Worm (Caenorhabditis elegans) whole organism, late embryonic: Measurements from ENCODE around the gene T04F3.3.

Source experiments
- C08G9.2 ChIP-seq: sonication (generic microtip); optimal IDR thresholded peaks from 2 replicates; lab custom pipeline; 2016; ENCODE audit warnings: mild to moderate bottlenecking, missing genetic modification characterization, moderate library complexity, missing compliant biosample characterization
- F13H6.1 ChIP-seq: sonication (generic microtip); optimal IDR thresholded peaks from 2 replicates; lab custom pipeline; 2016; ENCODE audit warnings: missing genetic modification characterization, missing compliant biosample characterization
- T23F11.4 ChIP-seq: fragments of 200-800 bp; sonication (Bioruptor generic); optimal IDR thresholded peaks from 2 replicates; lab custom pipeline; 2018; ENCODE audit warnings: mild to moderate bottlenecking, missing genetic modification characterization, missing compliant biosample characterization
- Y22D7AL.16 ChIP-seq: sonication (generic microtip); optimal IDR thresholded peaks from 2 replicates; lab custom pipeline; 2016; ENCODE audit warnings: missing genetic modification characterization, missing compliant biosample characterization
- ceh-18 ChIP-seq: sonication (generic microtip); optimal IDR thresholded peaks from 2 replicates; lab custom pipeline; 2016; ENCODE audit warnings: missing genetic modification characterization, missing compliant biosample characterization
- ceh-22 ChIP-seq: sonication (generic microtip); optimal IDR thresholded peaks from 2 replicates; lab custom pipeline; 2017; ENCODE audit warnings: missing biosample characterization, missing genetic modification characterization
- ceh-30 ChIP-seq: fragments of 150-350 bp; optimal IDR thresholded peaks from 2 replicates; lab custom pipeline; 2014; ENCODE audit warnings: missing biosample characterization, missing genetic modification characterization
- ceh-31 ChIP-seq: sonication (generic microtip); optimal IDR thresholded peaks from 2 replicates; lab custom pipeline; 2016; ENCODE audit warnings: missing genetic modification characterization, missing compliant biosample characterization
- ceh-45 ChIP-seq: fragments of 200-800 bp; sonication (Bioruptor generic); IDR thresholded peaks from 2 replicates; pipeline ENCODE4 v1.3.6; 2022; ENCODE audit warnings: missing genetic modification reagents, missing genetic modification characterization, missing compliant biosample characterization
- ceh-48 ChIP-seq: sonication (generic microtip); optimal IDR thresholded peaks from 2 replicates; lab custom pipeline; 2016; ENCODE audit warnings: missing genetic modification characterization, inconsistent platforms, missing compliant biosample characterization
- ceh-6 ChIP-seq: fragments of 200-800 bp; sonication (Bioruptor generic); optimal IDR thresholded peaks from 2 replicates; lab custom pipeline; 2018; ENCODE audit warnings: mild to moderate bottlenecking, missing genetic modification characterization, missing compliant biosample characterization
- dmd-4 ChIP-seq: sonication (generic microtip); optimal IDR thresholded peaks from 2 replicates; lab custom pipeline; 2016; ENCODE audit warnings: borderline replicate concordance, missing genetic modification characterization, missing compliant biosample characterization
- elt-2 ChIP-seq: sonication (generic microtip); optimal IDR thresholded peaks from 2 replicates; lab custom pipeline; 2016; ENCODE audit warnings: missing genetic modification reagents, missing genetic modification characterization, missing compliant biosample characterization
- elt-4 ChIP-seq: sonication (generic microtip); optimal IDR thresholded peaks from 2 replicates; lab custom pipeline; 2016; ENCODE audit warnings: missing genetic modification characterization, missing compliant biosample characterization
- eyg-1 ChIP-seq: sonication (generic microtip); optimal IDR thresholded peaks from 2 replicates; lab custom pipeline; 2016; ENCODE audit warnings: missing genotype, missing genetic modification characterization, missing compliant biosample characterization
- fkh-10 ChIP-seq: fragments of 150-350 bp; optimal IDR thresholded peaks from 2 replicates; lab custom pipeline; 2014; ENCODE audit warnings: missing biosample characterization, missing genetic modification reagents, missing genetic modification characterization
- gmeb-2 ChIP-seq: sonication (generic microtip); optimal IDR thresholded peaks from 2 replicates; lab custom pipeline; 2016; ENCODE audit warnings: missing genetic modification characterization, inconsistent platforms, missing compliant biosample characterization
- hlh-15 ChIP-seq: sonication (generic microtip); optimal IDR thresholded peaks from 2 replicates; lab custom pipeline; 2016; ENCODE audit warnings: missing genetic modification characterization, missing compliant biosample characterization
- hlh-8 ChIP-seq: sonication (generic microtip); optimal IDR thresholded peaks from 2 replicates; lab custom pipeline; 2016; ENCODE audit warnings: missing genotype, missing genetic modification characterization, missing compliant biosample characterization
- lin-11 ChIP-seq: fragments of 200-800 bp; sonication (Bioruptor generic); optimal IDR thresholded peaks from 2 replicates; lab custom pipeline; 2018; ENCODE audit warnings: mild to moderate bottlenecking, missing genetic modification characterization, missing compliant biosample characterization
- madf-2 ChIP-seq: sonication (generic microtip); optimal IDR thresholded peaks from 2 replicates; lab custom pipeline; 2017; ENCODE audit warnings: missing genetic modification characterization, missing compliant biosample characterization
- mec-3 ChIP-seq: sonication (generic microtip); optimal IDR thresholded peaks from 2 replicates; lab custom pipeline; 2016; ENCODE audit warnings: borderline replicate concordance, missing genetic modification characterization, missing compliant biosample characterization
- nfya-1 ChIP-seq: sonication (generic microtip); optimal IDR thresholded peaks from 2 replicates; lab custom pipeline; 2017; ENCODE audit warnings: missing genetic modification characterization, mild to moderate bottlenecking, missing compliant biosample characterization, antibody characterized with exemption, moderate library complexity
- nhr-11 ChIP-seq: fragments of 150-350 bp; optimal IDR thresholded peaks from 2 replicates; lab custom pipeline; 2014; ENCODE audit warnings: missing biosample characterization, missing genetic modification characterization
- nhr-232 ChIP-seq: sonication (generic microtip); optimal IDR thresholded peaks from 2 replicates; lab custom pipeline; 2016; ENCODE audit warnings: missing genetic modification characterization, missing compliant biosample characterization
- odd-2 ChIP-seq: sonication (generic microtip); optimal IDR thresholded peaks from 2 replicates; lab custom pipeline; 2017; ENCODE audit warnings: antibody characterized with exemption, mild to moderate bottlenecking, missing genetic modification characterization, missing compliant biosample characterization
- pat-9 ChIP-seq: fragments of 200-800 bp; sonication (Bioruptor generic); optimal IDR thresholded peaks from 2 replicates; lab custom pipeline; 2018; ENCODE audit warnings: mild to moderate bottlenecking, missing genetic modification characterization, moderate library complexity, missing compliant biosample characterization
- pax-1 ChIP-seq: fragments of 150-350 bp; optimal IDR thresholded peaks from 2 replicates; lab custom pipeline; 2014; ENCODE audit warnings: missing biosample characterization, missing genetic modification characterization
- pha-2 ChIP-seq: sonication (generic microtip); optimal IDR thresholded peaks from 2 replicates; lab custom pipeline; 2017; ENCODE audit warnings: mild to moderate bottlenecking, missing genetic modification characterization, missing compliant biosample characterization
- pha-4 ChIP-seq: fragments of 150-350 bp; optimal IDR thresholded peaks from 2 replicates; lab custom pipeline; 2018; ENCODE audit warnings: missing biosample characterization, missing genetic modification reagents, missing genetic modification characterization
- pqm-1 ChIP-seq: sonication (generic microtip); optimal IDR thresholded peaks from 2 replicates; lab custom pipeline; 2016; ENCODE audit warnings: missing genetic modification characterization, missing compliant biosample characterization
- ref-2 ChIP-seq: sonication (generic microtip); optimal IDR thresholded peaks from 2 replicates; lab custom pipeline; 2016; ENCODE audit warnings: missing genetic modification characterization, missing compliant biosample characterization
- rnt-1 ChIP-seq: sonication (generic microtip); optimal IDR thresholded peaks from 2 replicates; lab custom pipeline; 2016; ENCODE audit warnings: missing genetic modification characterization, missing compliant biosample characterization
- sox-2 ChIP-seq: fragments of 200-800 bp; sonication (Bioruptor generic); IDR thresholded peaks from 2 replicates; pipeline ENCODE4 v1.3.6; 2022; ENCODE audit warnings: missing genetic modification reagents, missing genetic modification characterization, missing compliant biosample characterization
- syd-9 ChIP-seq: sonication (generic microtip); optimal IDR thresholded peaks from 2 replicates; lab custom pipeline; 2016; ENCODE audit warnings: mild to moderate bottlenecking, missing genetic modification characterization, moderate library complexity, missing compliant biosample characterization
- tbx-2 ChIP-seq: sonication (generic microtip); optimal IDR thresholded peaks from 2 replicates; lab custom pipeline; 2016; ENCODE audit warnings: missing genetic modification characterization, missing compliant biosample characterization
- tbx-7 ChIP-seq: sonication (generic microtip); optimal IDR thresholded peaks from 2 replicates; lab custom pipeline; 2016; ENCODE audit warnings: missing genotype, missing genetic modification characterization, missing compliant biosample characterization
- ttx-3 ChIP-seq: sonication (generic microtip); optimal IDR thresholded peaks from 2 replicates; lab custom pipeline; 2016; ENCODE audit warnings: missing genetic modification reagents, missing genetic modification characterization, missing compliant biosample characterization
- unc-3 ChIP-seq, 2 experiments: fragments of 200-800 bp in 1 of 2; sonication (Bioruptor generic) in 1 of 2; sonication (generic microtip) in 1 of 2; conservative IDR thresholded peaks in 1 of 2; optimal IDR thresholded peaks in 1 of 2; 2 replicates each; pipeline versions ENCODE4 v1.3.6 to Lab custom; 2016 to 2022; ENCODE audit warnings: missing compliant biosample characterization in 2 of 2, missing genetic modification characterization in 2 of 2, missing genetic modification reagents in 1 of 2
- unc-86 ChIP-seq: sonication (generic microtip); optimal IDR thresholded peaks from 2 replicates; lab custom pipeline; 2016; ENCODE audit warnings: missing genetic modification characterization, missing compliant biosample characterization
- zip-5 ChIP-seq: sonication (generic microtip); optimal IDR thresholded peaks from 2 replicates; lab custom pipeline; 2016; ENCODE audit warnings: missing genetic modification characterization, missing compliant biosample characterization

The T04F3.3 gene

DNA sequence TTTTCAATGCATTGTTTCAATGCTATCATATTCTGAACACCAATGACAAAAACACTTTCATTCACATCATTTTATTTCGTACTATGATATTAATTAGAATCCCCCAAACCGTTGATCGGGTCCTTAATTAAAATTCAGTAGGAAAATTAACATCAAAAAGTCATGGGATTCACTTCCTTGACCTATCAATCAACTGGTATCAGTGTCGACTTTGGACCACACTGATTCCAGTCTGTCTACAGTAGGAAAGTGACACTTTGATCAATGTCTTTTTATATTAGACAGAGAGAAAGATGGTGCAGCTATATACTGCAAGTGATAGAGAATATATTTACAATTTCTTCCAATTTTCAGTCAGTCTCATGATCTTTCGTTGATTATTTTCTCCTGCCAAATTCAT, 37.6 kb downstream of the T04F3.3 start:
- TF ChIP-seq mec-3 (no peak), fkh-10 (GFP tag; lab: Kevin White, UChicago) (no peak), ceh-30 (no peak), sox-2 (GFP tag; lab: Robert Waterston, UW) (no peak), ttx-3 (tag; lab: Kevin White, UChicago) (no peak), pqm-1 (tag; lab: Kevin White, UChicago) (no peak), C08G9.2 (tag; lab: Kevin White, UChicago) (no peak), pha-2 (tag; lab: Kevin White, UChicago) (no peak), lin-11 (tag; lab: Kevin White, UChicago) (no peak)

DNA sequence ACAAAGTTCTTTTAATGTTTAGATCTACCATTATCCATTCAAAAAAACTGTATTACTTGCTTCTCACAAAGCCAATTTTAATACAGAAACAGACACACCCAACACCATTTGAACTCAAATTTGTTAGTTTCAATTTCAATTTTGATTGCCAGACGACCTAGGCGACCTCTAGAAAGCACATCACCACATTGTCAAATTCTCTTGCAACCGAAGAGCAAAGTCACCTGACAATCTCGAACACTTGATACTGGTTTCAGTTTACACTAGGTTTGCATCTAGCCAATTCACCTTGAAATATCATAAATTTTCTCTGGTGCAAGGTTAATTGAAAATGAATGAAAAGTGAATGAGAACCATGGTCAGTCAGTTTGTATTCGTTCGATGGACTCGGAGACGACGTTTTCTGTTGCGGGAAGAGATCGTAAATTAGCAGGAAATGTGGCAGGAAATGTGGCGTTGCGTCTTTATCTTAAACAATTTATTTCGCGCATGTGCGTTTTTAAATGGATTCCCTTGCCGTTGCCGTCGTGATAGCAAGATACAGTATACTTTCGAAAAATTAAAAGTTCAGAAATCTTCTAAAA, 38.6 kb downstream of the T04F3.3 start:
- TF ChIP-seq hlh-8 (tag; lab: Kevin White, UChicago) = no peak
- TF ChIP-seq elt-2 (tag; lab: Kevin White, UChicago) = no peak
- no peak for TF ChIP-seq ceh-45 (GFP tag; lab: Robert Waterston, UW)
- TF ChIP-seq C08G9.2 (tag; lab: Kevin White, UChicago) = no peak
- no peak for TF ChIP-seq ceh-31 (tag; lab: Kevin White, UChicago)
- no peak for TF ChIP-seq nhr-11 (tag; lab: Kevin White, UChicago)
- TF ChIP-seq pax-1 (tag; lab: Kevin White, UChicago) = no peak
- TF ChIP-seq nhr-232 (tag; lab: Kevin White, UChicago) = no peak
- no peak for TF ChIP-seq ceh-18 (tag; lab: Kevin White, UChicago)
- no peak for TF ChIP-seq elt-4 (tag; lab: Kevin White, UChicago)
- TF ChIP-seq syd-9 (tag; lab: Kevin White, UChicago) = no peak
- no peak for TF ChIP-seq ref-2 (tag; lab: Kevin White, UChicago)
- TF ChIP-seq odd-2 = no peak
- no peak for TF ChIP-seq zip-5
- no peak for TF ChIP-seq hlh-15 (tag; lab: Kevin White, UChicago)
- no peak for TF ChIP-seq ceh-30

DNA sequence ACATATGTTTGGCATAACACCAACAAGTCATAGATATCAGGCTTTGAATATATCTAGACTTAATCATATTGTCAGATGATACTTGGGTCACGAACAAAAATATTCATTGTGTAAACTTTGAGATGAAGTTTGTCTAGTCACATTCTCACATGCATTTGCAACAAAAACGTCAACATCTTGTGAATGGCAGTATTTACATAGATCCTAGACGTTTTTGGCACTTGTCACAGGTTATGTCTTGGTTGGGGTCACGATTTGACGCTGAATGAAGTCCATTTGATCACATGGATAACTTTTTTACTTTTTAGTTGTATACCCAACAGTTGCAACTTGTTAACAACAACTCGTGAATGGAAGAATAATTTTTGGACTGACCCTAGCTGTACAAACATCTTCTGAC, 39.6 kb downstream of the T04F3.3 start:
- TF ChIP-seq dmd-4 (tag; lab: Kevin White, UChicago) (no peak), odd-2 (no peak), eyg-1 (no peak), Y22D7AL.16 (tag; lab: Kevin White, UChicago) (no peak), rnt-1 (tag; lab: Kevin White, UChicago) (no peak), mec-3 (no peak), sox-2 (GFP tag; lab: Robert Waterston, UW) (no peak), pqm-1 (tag; lab: Kevin White, UChicago) (no peak), tbx-7 (tag; lab: Kevin White, UChicago) (no peak), ceh-45 (GFP tag; lab: Robert Waterston, UW) (no peak), gmeb-2 (tag; lab: Kevin White, UChicago) (no peak), nfya-1 (no peak), pha-2 (tag; lab: Kevin White, UChicago) (no peak), ref-2 (tag; lab: Kevin White, UChicago) (no peak), T23F11.4 (no peak), zip-5 (no peak), ceh-6 (GFP tag; lab: Kevin White, UChicago) (no peak)
- TF ChIP-seq, all 69 proteins: peak for 0

DNA sequence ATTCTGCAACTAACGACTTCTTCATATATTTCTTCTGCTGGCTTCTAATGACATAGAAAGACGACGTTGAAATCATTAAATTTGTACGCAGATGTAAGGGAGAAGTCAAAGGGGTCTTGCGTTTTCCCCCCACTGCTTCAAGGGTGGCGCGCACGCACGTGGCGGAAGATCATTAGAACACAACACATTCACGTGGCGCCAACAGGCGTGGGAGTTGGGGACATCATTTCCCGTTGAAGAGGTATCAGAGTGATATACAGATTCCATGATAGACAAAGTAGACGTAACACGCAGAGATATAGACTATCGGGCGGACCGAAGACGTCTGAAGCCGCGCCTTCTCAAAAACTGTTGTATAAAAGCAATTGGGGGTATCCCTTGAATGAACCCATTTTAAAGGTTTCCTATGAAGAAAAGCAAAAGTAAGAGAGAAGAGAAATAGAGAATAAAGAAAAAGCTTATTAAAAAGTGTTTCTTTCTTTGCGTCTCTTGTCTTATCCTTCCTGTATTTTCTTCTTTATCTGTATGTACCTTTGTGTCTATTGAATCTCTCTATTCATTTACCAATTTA, 40.6 kb downstream of the T04F3.3 start:
- TF ChIP-seq madf-2 (no peak), unc-86 (no peak), pqm-1 (tag; lab: Kevin White, UChicago) (no peak), ceh-18 (tag; lab: Kevin White, UChicago) (peak; percentile 20), F13H6.1 (tag; lab: Kevin White, UChicago) (peak; percentile 27), ceh-22 (tag; lab: Kevin White, UChicago) (no peak), ref-2 (tag; lab: Kevin White, UChicago) (peak; percentile 3), tbx-7 (tag; lab: Kevin White, UChicago) (no peak), pha-4 (tag; lab: Kevin White, UChicago) (no peak), unc-3 (GFP tag; conservative IDR thresholded peaks at IDR 0.05; lab: Robert Waterston, UW) (no peak), unc-3 (tag; optimal IDR thresholded peaks at IDR 0.05; lab: Kevin White, UChicago) (no peak), odd-2 (no peak), tbx-2 (tag; lab: Kevin White, UChicago) (no peak), elt-4 (tag; lab: Kevin White, UChicago) (no peak), ceh-48 (tag; lab: Kevin White, UChicago) (no peak), pat-9 (no peak)
- TF ChIP-seq, all 69 proteins: peak for 3
